Fruit fly (Drosophila melanogaster) whole organism, pupa: ENCODE results near the gene OtopLb.
A peak's percentile ranks its signal among the peaks of the same experiment; 100 is the strongest.

Experiments
- CG10348 ChIP-seq: fragments of 200-800 bp; sonication (Bioruptor generic); IDR thresholded peaks from 2 replicates; pipeline ENCODE4 v1.3.6; 2022; ENCODE audit warnings: missing biosample characterization, missing genetic modification characterization
- CG12605 ChIP-seq: fragments of 200-800 bp; sonication (Bioruptor generic); IDR thresholded peaks from 2 replicates; pipeline ENCODE4 v1.3.6; 2022; ENCODE audit warnings: missing biosample characterization, missing genetic modification characterization
- CG13204 ChIP-seq: fragments of 200-800 bp; sonication (Bioruptor generic); optimal IDR thresholded peaks from 2 replicates; lab custom pipeline; 2018; ENCODE audit warnings: missing biosample characterization, mild to moderate bottlenecking, missing genetic modification characterization, moderate library complexity
- CG14655 ChIP-seq: fragments of 200-800 bp; sonication (Bioruptor generic); optimal IDR thresholded peaks from 3 replicates; lab custom pipeline; 2017; ENCODE audit warnings: mild to moderate bottlenecking, missing biosample characterization, missing genetic modification reagents, missing genetic modification characterization
- CG15710 ChIP-seq: fragments of 200-800 bp; sonication (Bioruptor generic); optimal IDR thresholded peaks from 2 replicates; lab custom pipeline; 2018; ENCODE audit warnings: missing biosample characterization, mild to moderate bottlenecking, missing genetic modification characterization, moderate library complexity
- CG17806 ChIP-seq: fragments of 200-800 bp; sonication (Bioruptor generic); optimal IDR thresholded peaks from 2 replicates; lab custom pipeline; 2018; ENCODE audit warnings: missing biosample characterization, mild to moderate bottlenecking, missing genetic modification characterization, moderate library complexity
- CG32121 ChIP-seq: fragments of 200-800 bp; sonication (Bioruptor generic); IDR thresholded peaks from 2 replicates; pipeline ENCODE4 v1.3.6; 2022; ENCODE audit warnings: missing biosample characterization, missing genetic modification characterization
- CG34367 ChIP-seq: fragments of 200-800 bp; sonication (Bioruptor generic); optimal IDR thresholded peaks from 2 replicates; lab custom pipeline; 2018; ENCODE audit warnings: missing biosample characterization, mild to moderate bottlenecking, missing genetic modification characterization
- CG4496 ChIP-seq: fragments of 200-800 bp; sonication (Bioruptor generic); IDR thresholded peaks from 3 replicates; pipeline ENCODE4 v1.3.6; 2022; ENCODE audit warnings: missing biosample characterization, missing genetic modification characterization
- CG8159 ChIP-seq: fragments of 200-800 bp; sonication (Bioruptor generic); optimal IDR thresholded peaks from 3 replicates; lab custom pipeline; 2018; ENCODE audit warnings: missing biosample characterization, mild to moderate bottlenecking, missing genetic modification characterization, moderate library complexity
- CG8301 ChIP-seq: fragments of 200-800 bp; sonication (Bioruptor generic); optimal IDR thresholded peaks from 2 replicates; lab custom pipeline; 2018; ENCODE audit warnings: missing biosample characterization, mild to moderate bottlenecking, missing genetic modification characterization
- CG9948 ChIP-seq: fragments of 200-800 bp; sonication (Bioruptor generic); optimal IDR thresholded peaks from 2 replicates; lab custom pipeline; 2018; ENCODE audit warnings: missing biosample characterization, mild to moderate bottlenecking, missing genetic modification characterization, moderate library complexity
- D1 ChIP-seq: fragments of 200-800 bp; sonication (Bioruptor generic); optimal IDR thresholded peaks from 2 replicates; lab custom pipeline; 2018; ENCODE audit warnings: missing biosample characterization, mild to moderate bottlenecking, missing genetic modification characterization, moderate library complexity
- EcR ChIP-seq: fragments of 200-800 bp; sonication (Bioruptor generic); optimal IDR thresholded peaks from 3 replicates; lab custom pipeline; 2019; ENCODE audit warnings: missing biosample characterization, missing genetic modification characterization, mild to moderate bottlenecking, moderate library complexity, missing genetic modification reagents
- Ets98B ChIP-seq: fragments of 200-800 bp; sonication (Bioruptor generic); IDR thresholded peaks from 2 replicates; pipeline ENCODE4 v1.3.6; 2022; ENCODE audit warnings: missing biosample characterization, missing genetic modification characterization
- Pif1A ChIP-seq: fragments of 200-800 bp; sonication (Bioruptor generic); optimal IDR thresholded peaks from 3 replicates; lab custom pipeline; 2016; ENCODE audit warnings: missing biosample characterization, missing genetic modification characterization
- Pif1B ChIP-seq: fragments of 200-800 bp; sonication (Bioruptor generic); optimal IDR thresholded peaks from 3 replicates; lab custom pipeline; 2016; ENCODE audit warnings: missing biosample characterization, missing genetic modification characterization
- Snoo ChIP-seq: fragments of 200-800 bp; sonication (Bioruptor generic); optimal IDR thresholded peaks from 3 replicates; lab custom pipeline; 2017; ENCODE audit warnings: missing biosample characterization, mild to moderate bottlenecking, missing genetic modification characterization, inconsistent platforms
- fd96Ca ChIP-seq: fragments of 200-800 bp; sonication (Bioruptor generic); IDR thresholded peaks from 3 replicates; pipeline ENCODE4 v1.3.6; 2022; ENCODE audit warnings: missing biosample characterization, missing genetic modification characterization
- gl ChIP-seq: fragments of 200-800 bp; sonication (Bioruptor generic); optimal IDR thresholded peaks from 2 replicates; lab custom pipeline; 2018; ENCODE audit warnings: missing biosample characterization, mild to moderate bottlenecking, missing genetic modification characterization
- rn ChIP-seq: fragments of 200-800 bp; sonication (Bioruptor generic); IDR thresholded peaks from 2 replicates; pipeline ENCODE4 v1.3.6; 2022; ENCODE audit warnings: missing biosample characterization, missing genetic modification characterization

OtopLb gene

DNA sequence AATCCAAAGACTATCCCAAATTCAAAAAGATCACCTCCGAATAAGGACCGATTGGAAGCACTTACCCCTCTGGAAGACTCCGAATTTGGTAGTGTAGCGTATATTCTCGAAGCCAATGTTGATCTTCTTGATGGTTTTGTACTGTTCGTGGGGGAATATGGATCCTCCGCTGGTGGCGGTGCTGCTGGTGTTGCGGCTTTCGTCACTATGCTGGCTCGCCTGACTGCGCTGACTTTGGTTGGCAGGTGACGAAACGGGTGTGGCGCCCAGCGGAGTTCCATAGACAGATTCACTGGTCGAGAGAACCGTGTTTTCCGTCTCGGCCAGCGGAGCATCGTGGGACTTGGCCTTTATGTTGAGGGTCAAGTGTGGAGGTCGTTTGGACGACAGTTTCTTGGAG is 20.7 kb upstream of the OtopLb start:
- TF ChIP-seq CG17806 (tag; lab: Kevin White, UChicago) = no peak
- TF ChIP-seq CG15710 (tag; lab: Kevin White, UChicago) = no peak
- no peak for TF ChIP-seq fd96Ca
- TF ChIP-seq CG8159 = no peak
- TF ChIP-seq CG14655 = no peak
- TF ChIP-seq CG8301 (tag; lab: Kevin White, UChicago) = no peak
- TF ChIP-seq CG34367 = no peak
- TF ChIP-seq EcR (GFP tag; lab: Kevin White, UChicago) = no peak
- no peak for TF ChIP-seq CG12605
- no peak for TF ChIP-seq CG13204 (GFP tag; lab: Kevin White, UChicago)
- TF ChIP-seq D1 (tag; lab: Kevin White, UChicago) = no peak
- TF ChIP-seq rn (GFP tag; lab: Robert Waterston, UW) = no peak
- no peak for TF ChIP-seq CG10348
- no peak for TF ChIP-seq gl (tag; lab: Kevin White, UChicago)
- no peak for TF ChIP-seq Snoo
- TF ChIP-seq CG4496 (GFP tag; lab: Robert Waterston, UW) = no peak

DNA sequence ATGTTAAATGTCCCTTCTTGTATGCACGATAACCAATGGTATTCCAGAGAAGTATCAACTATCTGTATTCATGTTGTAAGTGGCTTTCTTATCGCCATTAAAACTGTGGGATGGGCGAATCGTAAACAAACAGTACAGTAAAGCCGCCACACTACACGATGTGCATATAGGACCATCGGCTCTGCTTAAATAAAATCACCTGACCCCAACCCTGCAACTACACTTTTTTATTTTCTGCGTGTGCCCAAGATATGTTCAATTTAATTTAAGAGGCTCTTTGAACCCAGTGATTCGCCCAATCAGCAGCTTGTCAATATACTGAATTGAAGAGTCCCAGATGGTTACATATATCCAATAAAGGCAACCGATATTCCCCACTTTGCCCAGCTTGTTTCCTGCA is 19.5 kb upstream of the OtopLb start:
- TF ChIP-seq gl (tag; lab: Kevin White, UChicago) (peak; percentile 40), CG8159 (peak; percentile 34), Snoo (no peak), CG17806 (tag; lab: Kevin White, UChicago) (peak; percentile 33), CG13204 (GFP tag; lab: Kevin White, UChicago) (no peak), CG14655 (peak; percentile 46), CG32121 (GFP tag; lab: Robert Waterston, UW) (no peak), CG10348 (no peak), CG9948 (tag; lab: Kevin White, UChicago) (peak; percentile 26), Pif1A (GFP tag; lab: Kevin White, UChicago) (peak; percentile 17), EcR (GFP tag; lab: Kevin White, UChicago) (no peak), CG4496 (GFP tag; lab: Robert Waterston, UW) (no peak), D1 (tag; lab: Kevin White, UChicago) (no peak), rn (GFP tag; lab: Robert Waterston, UW) (no peak), fd96Ca (0 out of 3 replicates have a peak, but pooled peaks have one; percentile 36), CG15710 (tag; lab: Kevin White, UChicago) (peak; percentile 50), CG34367 (no peak), CG8301 (tag; lab: Kevin White, UChicago) (peak; percentile 26), CG12605 (no peak), Pif1B (GFP tag; lab: Kevin White, UChicago) (peak; percentile 8), Ets98B (GFP tag; lab: Robert Waterston, UW) (peak; percentile 14; the same call in 1 of the 2 replicates)

DNA sequence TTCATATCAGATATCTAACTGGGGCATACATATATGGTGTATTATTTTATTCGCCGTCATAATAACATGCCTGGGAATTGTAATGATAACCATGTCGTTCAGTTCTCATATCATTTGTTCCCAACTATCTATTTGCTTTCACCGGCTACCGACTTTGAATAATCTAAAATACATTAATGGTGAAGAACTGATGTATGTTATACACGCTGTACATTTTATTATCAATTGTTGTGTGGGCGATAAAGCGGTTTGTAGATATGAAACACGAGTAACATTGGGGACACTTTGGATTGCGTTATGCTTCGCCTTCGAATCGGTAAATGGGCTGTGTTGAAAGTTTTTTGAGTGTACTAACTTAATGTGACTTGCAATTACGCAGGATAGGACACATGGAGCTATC is 18.8 kb upstream of the OtopLb start:
- TF ChIP-seq D1 (tag; lab: Kevin White, UChicago) (no peak), CG14655 (no peak), CG34367 (no peak), CG9948 (tag; lab: Kevin White, UChicago) (no peak), gl (tag; lab: Kevin White, UChicago) (no peak), Pif1B (GFP tag; lab: Kevin White, UChicago) (no peak), CG15710 (tag; lab: Kevin White, UChicago) (no peak), CG4496 (GFP tag; lab: Robert Waterston, UW) (no peak), CG12605 (no peak), CG13204 (GFP tag; lab: Kevin White, UChicago) (no peak), EcR (GFP tag; lab: Kevin White, UChicago) (no peak), CG8159 (no peak), CG17806 (tag; lab: Kevin White, UChicago) (no peak), CG8301 (tag; lab: Kevin White, UChicago) (no peak), Snoo (no peak), CG10348 (no peak), Ets98B (GFP tag; lab: Robert Waterston, UW) (no peak), Pif1A (GFP tag; lab: Kevin White, UChicago) (no peak)
- TF ChIP-seq, all 21 proteins: peak for 0

DNA sequence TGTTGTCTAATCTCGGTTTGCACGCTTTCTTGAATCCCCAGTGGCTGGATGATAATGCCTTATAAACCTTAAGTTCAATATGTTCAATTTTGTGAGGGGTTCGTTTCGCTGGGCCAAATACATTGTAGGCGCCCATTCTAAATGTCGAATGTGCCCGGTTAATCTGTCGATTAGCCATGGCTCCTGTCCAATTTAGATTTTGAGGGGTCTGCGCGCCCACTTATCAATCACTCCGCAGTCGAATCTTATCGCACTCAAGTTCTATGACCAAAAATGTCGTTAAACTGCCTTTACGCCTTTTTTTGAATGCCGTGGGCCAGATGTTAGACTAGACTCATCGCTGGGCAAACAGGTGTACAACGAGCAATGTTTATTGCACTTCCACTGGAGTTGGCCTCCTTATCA is 17.7 kb upstream of the OtopLb start:
- no peak for TF ChIP-seq CG9948 (tag; lab: Kevin White, UChicago)
- no peak for TF ChIP-seq rn (GFP tag; lab: Robert Waterston, UW)
- TF ChIP-seq CG14655 = no peak
- TF ChIP-seq CG32121 (GFP tag; lab: Robert Waterston, UW) = no peak
- no peak for TF ChIP-seq D1 (tag; lab: Kevin White, UChicago)
- no peak for TF ChIP-seq CG15710 (tag; lab: Kevin White, UChicago)
- TF ChIP-seq fd96Ca = no peak
- no peak for TF ChIP-seq Pif1A (GFP tag; lab: Kevin White, UChicago)
- no peak for TF ChIP-seq Ets98B (GFP tag; lab: Robert Waterston, UW)
- TF ChIP-seq, all 21 proteins: peak for 0

DNA sequence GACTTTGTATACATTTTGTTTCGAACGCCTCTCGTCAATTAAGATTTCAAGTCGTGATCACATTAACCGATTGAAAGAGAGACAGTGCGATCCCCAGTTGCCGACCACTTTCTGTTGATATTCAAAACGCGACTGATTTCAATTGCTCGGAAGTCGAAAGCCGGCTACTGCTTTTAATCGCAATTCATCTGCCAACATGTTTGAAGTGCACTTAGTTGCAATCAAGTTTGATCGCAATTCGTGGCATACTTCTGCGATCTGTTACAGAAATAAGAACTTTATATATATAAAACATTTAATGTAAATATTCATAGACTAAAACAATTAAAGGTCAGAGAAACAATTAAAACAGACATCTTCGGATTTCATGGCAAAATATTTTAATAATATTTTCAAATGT is 14.2 kb upstream of the OtopLb start, which contains the start of gene CG9664:
Gene CG9664, minus strand, starts transcription at position 135 of the 400 bp plus-strand sequence.
- TF ChIP-seq CG4496 (GFP tag; lab: Robert Waterston, UW) = peak; percentile 46; the same call in 1 of the 3 replicates
- TF ChIP-seq Pif1B (GFP tag; lab: Kevin White, UChicago) = no peak
- no peak for TF ChIP-seq CG34367
- no peak for TF ChIP-seq CG8159
- no peak for TF ChIP-seq CG15710 (tag; lab: Kevin White, UChicago)
- no peak for TF ChIP-seq fd96Ca

DNA sequence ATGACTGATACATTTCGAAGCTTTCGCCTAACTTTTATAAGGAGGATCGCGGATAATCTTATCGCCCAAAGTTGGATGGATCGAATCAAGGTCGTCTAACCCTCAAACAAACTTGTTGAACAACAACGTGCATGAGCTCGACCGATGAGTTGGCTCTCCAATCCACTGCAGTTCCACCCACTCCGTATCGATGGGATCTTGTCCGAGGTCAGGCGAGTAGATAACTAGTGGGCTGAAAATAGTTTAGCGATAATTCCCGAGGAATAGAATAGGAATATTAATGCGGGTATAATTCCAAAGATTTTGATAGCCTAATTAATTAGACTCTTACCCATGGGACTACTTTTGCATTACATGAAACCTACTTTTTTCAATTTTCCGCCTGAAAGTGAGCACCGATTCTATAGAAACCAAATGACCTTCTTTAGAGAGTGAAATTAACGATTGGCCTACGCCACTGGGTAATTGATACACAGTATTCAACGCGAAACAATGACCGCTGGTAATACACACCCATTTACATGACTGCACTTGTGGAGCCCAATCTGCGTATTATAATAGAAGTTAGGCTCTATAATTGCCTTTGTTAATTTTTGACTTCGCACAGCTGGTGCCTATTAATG is 13.5 kb upstream of the OtopLb start:
- TF ChIP-seq fd96Ca (no peak), CG4496 (GFP tag; lab: Robert Waterston, UW) (no peak), gl (tag; lab: Kevin White, UChicago) (no peak), Snoo (no peak), Pif1B (GFP tag; lab: Kevin White, UChicago) (no peak), CG13204 (GFP tag; lab: Kevin White, UChicago) (no peak), CG8159 (no peak), Pif1A (GFP tag; lab: Kevin White, UChicago) (no peak), Ets98B (GFP tag; lab: Robert Waterston, UW) (no peak), CG17806 (tag; lab: Kevin White, UChicago) (no peak), CG8301 (tag; lab: Kevin White, UChicago) (no peak), CG9948 (tag; lab: Kevin White, UChicago) (no peak), CG34367 (no peak)
